Fruit fly (Drosophila melanogaster) whole organism, prepupa: ENCODE results near the gene Piezo.

ENCODE experiments used
- CG10631 ChIP-seq: fragments of 200-800 bp; sonication (Bioruptor generic); optimal IDR thresholded peaks from 2 replicates; lab custom pipeline; 2016; ENCODE audit warnings: missing biosample characterization, missing genetic modification characterization
- CG10669 ChIP-seq: fragments of 200-800 bp; sonication (Bioruptor generic); optimal IDR thresholded peaks from 3 replicates; lab custom pipeline; 2018; ENCODE audit warnings: missing biosample characterization, mild to moderate bottlenecking, missing genetic modification characterization, moderate library complexity
- CG11294 ChIP-seq: fragments of 200-800 bp; sonication (Bioruptor generic); IDR thresholded peaks from 2 replicates; pipeline ENCODE4 v1.3.6; 2022; ENCODE audit warnings: missing biosample characterization, missing genetic modification characterization
- CG11762 ChIP-seq: fragments of 200-800 bp; sonication (Bioruptor generic); optimal IDR thresholded peaks from 3 replicates; lab custom pipeline; 2016; ENCODE audit warnings: missing biosample characterization, missing genetic modification characterization; ENCODE audit not compliant: insufficient read depth
- CG11902 ChIP-seq: fragments of 200-800 bp; sonication (Bioruptor generic); optimal IDR thresholded peaks from 3 replicates; lab custom pipeline; 2016; ENCODE audit warnings: missing biosample characterization, missing genetic modification characterization
- CG15336 ChIP-seq: fragments of 200-800 bp; sonication (Bioruptor generic); IDR thresholded peaks from 2 replicates; pipeline ENCODE4 v1.3.6; 2022; ENCODE audit warnings: missing biosample characterization, missing genetic modification characterization
- CG3032 ChIP-seq: fragments of 200-800 bp; optimal IDR thresholded peaks from 2 replicates; lab custom pipeline; 2019; ENCODE audit warnings: missing biosample characterization, mild to moderate bottlenecking, missing genetic modification characterization, moderate library complexity
- CG31627 ChIP-seq: fragments of 200-800 bp; sonication (Bioruptor generic); optimal IDR thresholded peaks from 3 replicates; lab custom pipeline; 2016; ENCODE audit warnings: missing biosample characterization, missing genetic modification characterization
- CG32006 ChIP-seq: fragments of 200-800 bp; sonication (Bioruptor generic); optimal IDR thresholded peaks from 3 replicates; lab custom pipeline; 2017; ENCODE audit warnings: missing biosample characterization, mild to moderate bottlenecking, missing genetic modification characterization
- CG34406 ChIP-seq: fragments of 200-800 bp; sonication (Bioruptor generic); optimal IDR thresholded peaks from 3 replicates; lab custom pipeline; 2016; ENCODE audit warnings: missing biosample characterization, missing genetic modification characterization
- CG3919 ChIP-seq: fragments of 200-800 bp; sonication (Bioruptor generic); optimal IDR thresholded peaks from 3 replicates; lab custom pipeline; 2016; ENCODE audit warnings: missing biosample characterization, missing genetic modification characterization
- CG4318 ChIP-seq: fragments of 200-800 bp; sonication (Bioruptor generic); optimal IDR thresholded peaks from 3 replicates; lab custom pipeline; 2017; ENCODE audit warnings: missing biosample characterization, mild to moderate bottlenecking, missing genetic modification characterization
- CG6163 ChIP-seq: fragments of 200-800 bp; sonication (Bioruptor generic); IDR thresholded peaks from 3 replicates; pipeline ENCODE4 v1.3.6; 2022; ENCODE audit warnings: missing biosample characterization, missing genetic modification characterization
- CG6276 ChIP-seq: fragments of 200-800 bp; sonication (Bioruptor generic); optimal IDR thresholded peaks from 2 replicates; lab custom pipeline; 2017; ENCODE audit warnings: missing biosample characterization, mild to moderate bottlenecking, missing genetic modification characterization
- CG6792 ChIP-seq: fragments of 200-800 bp; sonication (Bioruptor generic); optimal IDR thresholded peaks from 3 replicates; lab custom pipeline; 2016; ENCODE audit warnings: missing biosample characterization, missing genetic modification characterization
- CG6808 ChIP-seq: fragments of 200-800 bp; sonication (Bioruptor generic); optimal IDR thresholded peaks from 3 replicates; lab custom pipeline; 2017; ENCODE audit warnings: missing biosample characterization, missing genetic modification characterization, mild to moderate bottlenecking, moderate library complexity, missing genetic modification reagents
- CG6854 ChIP-seq: fragments of 200-800 bp; sonication (Bioruptor generic); optimal IDR thresholded peaks from 2 replicates; lab custom pipeline; 2017; ENCODE audit warnings: missing biosample characterization, mild to moderate bottlenecking, missing genetic modification characterization
- CG8119 ChIP-seq: fragments of 200-800 bp; sonication (Bioruptor generic); IDR thresholded peaks from 3 replicates; pipeline ENCODE4 v1.3.6; 2022; ENCODE audit warnings: missing biosample characterization, missing genetic modification characterization
- CG8319 ChIP-seq: fragments of 200-800 bp; sonication (Bioruptor generic); optimal IDR thresholded peaks from 3 replicates; lab custom pipeline; 2016; ENCODE audit warnings: missing biosample characterization, missing genetic modification characterization
- CG8632 ChIP-seq: fragments of 200-800 bp; sonication (Bioruptor generic); optimal IDR thresholded peaks from 3 replicates; lab custom pipeline; 2016; ENCODE audit warnings: missing biosample characterization, missing genetic modification characterization
- CG9139 ChIP-seq: fragments of 200-800 bp; sonication (Bioruptor generic); optimal IDR thresholded peaks from 3 replicates; lab custom pipeline; 2017; ENCODE audit warnings: missing biosample characterization, mild to moderate bottlenecking, missing genetic modification characterization
- Eip78C ChIP-seq: fragments of 200-800 bp; sonication (Bioruptor generic); peaks from one replicate; lab custom pipeline; 2016; ENCODE audit warnings: missing biosample characterization, missing genetic modification characterization
- Eip93F ChIP-seq: fragments of 200-800 bp; sonication (Bioruptor generic); optimal IDR thresholded peaks from 2 replicates; lab custom pipeline; 2016; ENCODE audit warnings: missing biosample characterization, mild to moderate bottlenecking, missing genetic modification characterization
- Ets21C ChIP-seq: fragments of 200-800 bp; sonication (Bioruptor generic); optimal IDR thresholded peaks from 3 replicates; lab custom pipeline; 2016; ENCODE audit warnings: missing biosample characterization, missing genetic modification characterization
- Ets96B ChIP-seq: fragments of 200-800 bp; optimal IDR thresholded peaks from 2 replicates; lab custom pipeline; 2019; ENCODE audit warnings: missing biosample characterization, mild to moderate bottlenecking, missing genetic modification characterization, moderate library complexity
- Gug ChIP-seq: fragments of 200-800 bp; sonication (Bioruptor generic); IDR thresholded peaks from 2 replicates; pipeline ENCODE4 v1.3.6; 2022; ENCODE audit warnings: missing biosample characterization, missing genetic modification characterization
- Hr38 ChIP-seq: sonication (Bioruptor generic); optimal IDR thresholded peaks from 2 replicates; lab custom pipeline; 2016; ENCODE audit warnings: missing biosample characterization, missing genetic modification characterization
- Hr39 ChIP-seq: fragments of 200-800 bp; sonication (Bioruptor generic); optimal IDR thresholded peaks from 2 replicates; lab custom pipeline; 2016; ENCODE audit warnings: missing biosample characterization, missing genetic modification characterization
- Lpt ChIP-seq: fragments of 200-800 bp; sonication (Bioruptor generic); optimal IDR thresholded peaks from 3 replicates; lab custom pipeline; 2016; ENCODE audit warnings: missing biosample characterization, missing genetic modification characterization
- Met ChIP-seq: fragments of 200-800 bp; sonication (Bioruptor generic); optimal IDR thresholded peaks from 3 replicates; lab custom pipeline; 2016; ENCODE audit warnings: missing biosample characterization, missing genetic modification characterization
- OdsH ChIP-seq: fragments of 200-800 bp; sonication (Bioruptor generic); optimal IDR thresholded peaks from 3 replicates; lab custom pipeline; 2016; ENCODE audit warnings: missing biosample characterization, missing genetic modification characterization
- Smox ChIP-seq: fragments of 200-800 bp; sonication (Bioruptor generic); optimal IDR thresholded peaks from 3 replicates; lab custom pipeline; 2016; ENCODE audit warnings: missing biosample characterization, missing genetic modification characterization
- Sox102F ChIP-seq: fragments of 200-800 bp; sonication (Bioruptor generic); optimal IDR thresholded peaks from 2 replicates; lab custom pipeline; 2016; ENCODE audit warnings: missing biosample characterization, mild to moderate bottlenecking, missing genetic modification characterization
- Sox14 ChIP-seq: fragments of 200-800 bp; sonication (Bioruptor generic); optimal IDR thresholded peaks from 3 replicates; lab custom pipeline; 2016; ENCODE audit warnings: missing biosample characterization, missing genetic modification characterization
- Sox15 ChIP-seq: fragments of 200-800 bp; sonication (Bioruptor generic); optimal IDR thresholded peaks from 3 replicates; lab custom pipeline; 2016; ENCODE audit warnings: missing biosample characterization, missing genetic modification characterization
- cyc ChIP-seq: fragments of 200-800 bp; sonication (Bioruptor generic); optimal IDR thresholded peaks from 3 replicates; lab custom pipeline; 2016; ENCODE audit warnings: missing biosample characterization, missing genetic modification characterization
- dsx ChIP-seq: fragments of 200-800 bp; optimal IDR thresholded peaks from 3 replicates; lab custom pipeline; 2019; ENCODE audit warnings: missing biosample characterization, mild to moderate bottlenecking, missing genetic modification characterization, moderate library complexity; ENCODE audit not compliant: poor library complexity, severe bottlenecking
- eg ChIP-seq: fragments of 200-800 bp; sonication (Bioruptor generic); IDR thresholded peaks from 3 replicates; pipeline ENCODE4 v1.3.6; 2022; ENCODE audit warnings: missing biosample characterization, missing genetic modification characterization
- esn ChIP-seq: fragments of 200-800 bp; sonication (Bioruptor generic); optimal IDR thresholded peaks from 2 replicates; lab custom pipeline; 2016; ENCODE audit warnings: missing biosample characterization, mild to moderate bottlenecking, missing genetic modification characterization, moderate library complexity
- fd59A ChIP-seq: fragments of 200-800 bp; sonication (Bioruptor generic); optimal IDR thresholded peaks from 2 replicates; lab custom pipeline; 2017; ENCODE audit warnings: missing biosample characterization, mild to moderate bottlenecking, missing genetic modification characterization, missing genetic modification reagents
- fd85E ChIP-seq: fragments of 200-800 bp; sonication (Bioruptor generic); optimal IDR thresholded peaks from 3 replicates; lab custom pipeline; 2016; ENCODE audit warnings: missing biosample characterization, missing genetic modification characterization
- fkh ChIP-seq: fragments of 200-800 bp; sonication (Bioruptor generic); optimal IDR thresholded peaks from 3 replicates; lab custom pipeline; 2017; ENCODE audit warnings: missing biosample characterization, mild to moderate bottlenecking, missing genetic modification characterization, moderate library complexity
- lz ChIP-seq: fragments of 200-800 bp; sonication (Bioruptor generic); optimal IDR thresholded peaks from 3 replicates; lab custom pipeline; 2016; ENCODE audit warnings: missing biosample characterization, missing genetic modification characterization
- net ChIP-seq: fragments of 200-800 bp; sonication (Bioruptor generic); optimal IDR thresholded peaks from 3 replicates; lab custom pipeline; 2016; ENCODE audit warnings: missing biosample characterization, missing genetic modification characterization
- pdm3 ChIP-seq: fragments of 200-800 bp; sonication (Bioruptor generic); optimal IDR thresholded peaks from 3 replicates; lab custom pipeline; 2016; ENCODE audit warnings: missing biosample characterization, missing genetic modification characterization
- spab ChIP-seq: fragments of 200-800 bp; sonication (Bioruptor generic); optimal IDR thresholded peaks from 2 replicates; lab custom pipeline; 2017; ENCODE audit warnings: missing biosample characterization, mild to moderate bottlenecking, missing genetic modification characterization, missing genetic modification reagents
- ss ChIP-seq, 2 experiments: fragments of 200-800 bp; sonication (Bioruptor generic); optimal IDR thresholded peaks; 2 replicates in 1 of 2; 3 replicates in 1 of 2; lab custom pipeline; 2017 to 2018; ENCODE audit warnings: mild to moderate bottlenecking in 2 of 2, missing biosample characterization in 2 of 2, missing genetic modification characterization in 2 of 2, moderate library complexity in 1 of 2
- topi ChIP-seq: fragments of 200-800 bp; sonication (Bioruptor generic); optimal IDR thresholded peaks from 3 replicates; lab custom pipeline; 2016; ENCODE audit warnings: missing biosample characterization, missing genetic modification characterization
- vri ChIP-seq: fragments of 200-800 bp; sonication (Bioruptor generic); optimal IDR thresholded peaks from 3 replicates; lab custom pipeline; 2016; ENCODE audit warnings: missing biosample characterization, mild to moderate bottlenecking, missing genetic modification characterization

The Piezo gene

dm6 chr2L:8210468-8210867, 47.6 kb downstream of the Piezo start:
- no peak for TF ChIP-seq Lpt (GFP tag; lab: Kevin White, UChicago)
- TF ChIP-seq CG15336 (GFP tag; lab: Robert Waterston, UW) = no peak
- no peak for TF ChIP-seq CG34406 (GFP tag; lab: Kevin White, UChicago)
- no peak for TF ChIP-seq OdsH (GFP tag; lab: Kevin White, UChicago)
- no peak for TF ChIP-seq lz
- no peak for TF ChIP-seq Met (GFP tag; lab: Kevin White, UChicago)
- no peak for TF ChIP-seq CG4318 (GFP tag; lab: Kevin White, UChicago)
- no peak for TF ChIP-seq esn (GFP tag; lab: Kevin White, UChicago)
- TF ChIP-seq Eip78C (GFP tag; lab: Kevin White, UChicago) = no peak
- no peak for TF ChIP-seq Smox (GFP tag; lab: Kevin White, UChicago)
- no peak for TF ChIP-seq CG10631 (GFP tag; lab: Kevin White, UChicago)

DNA sequence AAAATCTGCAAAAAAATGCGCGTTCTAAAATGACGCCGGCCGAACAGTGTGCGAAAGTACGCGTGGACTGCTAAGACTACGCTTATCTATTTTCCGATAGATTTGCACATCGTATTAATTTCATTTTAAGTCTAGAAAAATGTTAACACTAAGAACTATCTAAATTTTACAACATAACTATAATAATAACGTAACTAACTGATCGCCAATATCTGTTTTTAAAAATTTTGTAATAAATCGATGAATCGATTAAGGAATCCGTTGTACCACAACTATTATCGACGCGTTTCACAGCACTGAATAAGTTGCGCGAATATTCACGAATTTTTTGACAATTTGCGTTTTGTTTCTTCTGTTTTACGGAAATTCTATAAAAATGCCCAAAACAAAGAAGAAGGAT, 48.2 kb downstream of the Piezo start, which contains the start of gene Ssb-c31a:
Ssb-c31a (plus strand) TSS at position 278 of the 400 bp plus-strand sequence.
- TF ChIP-seq CG8632 (GFP tag; lab: Kevin White, UChicago) (no peak), eg (GFP tag; lab: Robert Waterston, UW) (no peak), Lpt (GFP tag; lab: Kevin White, UChicago) (no peak), Met (GFP tag; lab: Kevin White, UChicago) (peak; percentile 69), CG6808 (GFP tag; lab: Kevin White, UChicago) (peak; percentile 50), CG6792 (GFP tag; lab: Kevin White, UChicago) (peak; percentile 38), fkh (GFP tag; lab: Kevin White, UChicago) (no peak), Hr39 (GFP tag; lab: Kevin White, UChicago) (peak; percentile 47), CG6276 (GFP tag; lab: Kevin White, UChicago) (no peak), CG31627 (GFP tag; lab: Kevin White, UChicago) (peak; percentile 60), cyc (peak; percentile 62), Ets96B (peak; percentile 40), fd59A (GFP tag; lab: Kevin White, UChicago) (no peak), net (no peak), CG34406 (GFP tag; lab: Kevin White, UChicago) (peak; percentile 4), CG11294 (no peak), CG6854 (no peak), CG32006 (GFP tag; lab: Kevin White, UChicago) (peak; percentile 5), topi (GFP tag; lab: Kevin White, UChicago) (peak; percentile 64), CG6163 (GFP tag; lab: Robert Waterston, UW) (0 out of 3 replicates have a peak, but pooled peaks have one; percentile 22), fd85E (GFP tag; lab: Kevin White, UChicago) (no peak), esn (GFP tag; lab: Kevin White, UChicago) (peak; percentile 72), Hr38 (GFP tag; lab: Kevin White, UChicago) (no peak), lz (peak; percentile 53), CG8119 (GFP tag; lab: Robert Waterston, UW) (no peak), Ets21C (GFP tag; lab: Kevin White, UChicago) (peak; percentile 28), CG3032 (tag; lab: Kevin White, UChicago) (peak; percentile 44), CG3919 (GFP tag; lab: Kevin White, UChicago) (peak; percentile 64), pdm3 (peak; percentile 61), OdsH (GFP tag; lab: Kevin White, UChicago) (peak; percentile 62), Sox15 (GFP tag; lab: Kevin White, UChicago) (no peak), CG8319 (GFP tag; lab: Kevin White, UChicago) (peak; percentile 16), CG9139 (peak; percentile 5), ss (GFP tag; optimal IDR thresholded peaks at IDR 0.05; lab: Kevin White, UChicago) (peak; percentile 34 to 65), dsx (GFP tag; lab: Kevin White, UChicago) (peak; percentile 9), Smox (GFP tag; lab: Kevin White, UChicago) (peak; percentile 57), Eip93F (GFP tag; lab: Kevin White, UChicago) (no peak), vri (GFP tag; lab: Kevin White, UChicago) (peak; percentile 46), Gug (no peak; the same call in 1 of the 2 replicates), CG11902 (no peak), Sox14 (GFP tag; lab: Kevin White, UChicago) (peak; percentile 65), CG11762 (GFP tag; lab: Kevin White, UChicago) (peak; percentile 7), CG10669 (GFP tag; lab: Kevin White, UChicago) (peak; percentile 26), Sox102F (GFP tag; lab: Kevin White, UChicago) (peak; percentile 66), spab (GFP tag; lab: Kevin White, UChicago) (no peak)
